Worm (Caenorhabditis elegans) whole organism, young adult: ENCODE results near the gene F31E3.2.

Source experiments
- B0035.1 ChIP-seq: sonication (generic microtip); optimal IDR thresholded peaks from 2 replicates; lab custom pipeline; 2016; ENCODE audit warnings: missing genetic modification characterization, mild to moderate bottlenecking, missing compliant biosample characterization, missing genotype, missing genetic modification reagents
- Y67H2A.10 ChIP-seq: fragments of 200-800 bp; sonication (Bioruptor generic); conservative IDR thresholded peaks from 2 replicates; pipeline ENCODE4 v1.3.6; 2022; ENCODE audit warnings: missing genetic modification reagents, missing genetic modification characterization, missing compliant biosample characterization
- bed-1 ChIP-seq: fragments of 200-800 bp; sonication (Bioruptor generic); IDR thresholded peaks from 2 replicates; pipeline ENCODE4 v1.3.6; 2022; ENCODE audit warnings: missing genetic modification reagents, missing genetic modification characterization, missing compliant biosample characterization
- egl-44 ChIP-seq: fragments of 200-800 bp; sonication (Bioruptor generic); IDR thresholded peaks from 2 replicates; pipeline ENCODE4 v1.3.6; 2022; ENCODE audit warnings: missing genetic modification reagents, missing genetic modification characterization, missing compliant biosample characterization
- madf-10 ChIP-seq: sonication (generic microtip); optimal IDR thresholded peaks from 2 replicates; lab custom pipeline; 2016; ENCODE audit warnings: mild to moderate bottlenecking, missing genetic modification characterization, missing compliant biosample characterization
- madf-3 ChIP-seq: fragments of 200-800 bp; sonication (Bioruptor generic); IDR thresholded peaks from 2 replicates; pipeline ENCODE4 v1.3.6; 2022; ENCODE audit warnings: missing genetic modification reagents, missing genetic modification characterization, missing compliant biosample characterization
- rec-8 ChIP-seq, 2 experiments: sonication (generic microtip); optimal IDR thresholded peaks; 2 replicates each; lab custom pipeline; 2016; ENCODE audit warnings: mild to moderate bottlenecking in 2 of 2, missing genetic modification characterization in 2 of 2, missing genetic modification reagents in 2 of 2, missing genotype in 2 of 2, missing biosample characterization in 1 of 2, missing compliant biosample characterization in 1 of 2, moderate library complexity in 1 of 2
- unc-62 ChIP-seq: fragments of 150-350 bp; optimal IDR thresholded peaks from 2 replicates; lab custom pipeline; 2014; ENCODE audit warnings: missing biosample characterization, missing genetic modification reagents, missing genetic modification characterization

DNA sequence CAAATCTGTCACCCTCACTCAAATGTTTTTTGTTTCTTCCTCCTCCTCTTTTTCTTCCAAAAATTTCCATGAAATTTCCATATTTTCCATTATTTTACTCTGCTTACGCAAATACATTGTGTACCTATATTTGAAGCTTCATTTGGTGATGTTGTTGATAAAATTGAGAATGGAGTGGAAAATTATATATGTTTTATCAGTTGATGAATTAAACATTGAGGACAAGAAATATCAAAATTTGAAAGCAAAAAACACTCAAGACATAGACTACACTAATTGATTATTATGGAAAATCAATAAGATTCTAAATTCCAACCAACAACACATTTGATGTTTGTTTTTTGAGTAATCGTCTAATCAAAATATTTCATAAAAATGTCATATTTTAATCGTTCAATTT is 15.4 kb downstream of the F31E3.2 start:
- no peak for TF ChIP-seq rec-8 (tag; optimal IDR thresholded peaks at IDR 0.05; lab: Kevin White, UChicago)
- no peak for TF ChIP-seq bed-1 (GFP tag; lab: Robert Waterston, UW)
- TF ChIP-seq egl-44 (GFP tag; lab: Robert Waterston, UW) = no peak
- no peak for TF ChIP-seq madf-3 (GFP tag; lab: Robert Waterston, UW)
- TF ChIP-seq unc-62 (GFP tag; lab: Kevin White, UChicago) = no peak
- TF ChIP-seq madf-10 (tag; lab: Kevin White, UChicago) = no peak
- TF ChIP-seq B0035.1 (tag; lab: Kevin White, UChicago) = no peak
- TF ChIP-seq Y67H2A.10 = no peak
